Fruit fly (Drosophila melanogaster) whole organism, pupa: ENCODE results near the gene trk.

ENCODE experiments used
- CG10348 ChIP-seq: fragments of 200-800 bp; sonication (Bioruptor generic); IDR thresholded peaks from 2 replicates; pipeline ENCODE4 v1.3.6; 2022; ENCODE audit warnings: missing biosample characterization, missing genetic modification characterization
- CG12605 ChIP-seq: fragments of 200-800 bp; sonication (Bioruptor generic); IDR thresholded peaks from 2 replicates; pipeline ENCODE4 v1.3.6; 2022; ENCODE audit warnings: missing biosample characterization, missing genetic modification characterization
- CG13204 ChIP-seq: fragments of 200-800 bp; sonication (Bioruptor generic); optimal IDR thresholded peaks from 2 replicates; lab custom pipeline; 2018; ENCODE audit warnings: missing biosample characterization, mild to moderate bottlenecking, missing genetic modification characterization, moderate library complexity
- CG14655 ChIP-seq: fragments of 200-800 bp; sonication (Bioruptor generic); optimal IDR thresholded peaks from 3 replicates; lab custom pipeline; 2017; ENCODE audit warnings: mild to moderate bottlenecking, missing biosample characterization, missing genetic modification reagents, missing genetic modification characterization
- CG15710 ChIP-seq: fragments of 200-800 bp; sonication (Bioruptor generic); optimal IDR thresholded peaks from 2 replicates; lab custom pipeline; 2018; ENCODE audit warnings: missing biosample characterization, mild to moderate bottlenecking, missing genetic modification characterization, moderate library complexity
- CG17806 ChIP-seq: fragments of 200-800 bp; sonication (Bioruptor generic); optimal IDR thresholded peaks from 2 replicates; lab custom pipeline; 2018; ENCODE audit warnings: missing biosample characterization, mild to moderate bottlenecking, missing genetic modification characterization, moderate library complexity
- CG32121 ChIP-seq: fragments of 200-800 bp; sonication (Bioruptor generic); IDR thresholded peaks from 2 replicates; pipeline ENCODE4 v1.3.6; 2022; ENCODE audit warnings: missing biosample characterization, missing genetic modification characterization
- CG34367 ChIP-seq: fragments of 200-800 bp; sonication (Bioruptor generic); optimal IDR thresholded peaks from 2 replicates; lab custom pipeline; 2018; ENCODE audit warnings: missing biosample characterization, mild to moderate bottlenecking, missing genetic modification characterization
- CG4496 ChIP-seq: fragments of 200-800 bp; sonication (Bioruptor generic); IDR thresholded peaks from 3 replicates; pipeline ENCODE4 v1.3.6; 2022; ENCODE audit warnings: missing biosample characterization, missing genetic modification characterization
- CG8159 ChIP-seq: fragments of 200-800 bp; sonication (Bioruptor generic); optimal IDR thresholded peaks from 3 replicates; lab custom pipeline; 2018; ENCODE audit warnings: missing biosample characterization, mild to moderate bottlenecking, missing genetic modification characterization, moderate library complexity
- CG8301 ChIP-seq: fragments of 200-800 bp; sonication (Bioruptor generic); optimal IDR thresholded peaks from 2 replicates; lab custom pipeline; 2018; ENCODE audit warnings: missing biosample characterization, mild to moderate bottlenecking, missing genetic modification characterization
- CG9948 ChIP-seq: fragments of 200-800 bp; sonication (Bioruptor generic); optimal IDR thresholded peaks from 2 replicates; lab custom pipeline; 2018; ENCODE audit warnings: missing biosample characterization, mild to moderate bottlenecking, missing genetic modification characterization, moderate library complexity
- D1 ChIP-seq: fragments of 200-800 bp; sonication (Bioruptor generic); optimal IDR thresholded peaks from 2 replicates; lab custom pipeline; 2018; ENCODE audit warnings: missing biosample characterization, mild to moderate bottlenecking, missing genetic modification characterization, moderate library complexity
- EcR ChIP-seq: fragments of 200-800 bp; sonication (Bioruptor generic); optimal IDR thresholded peaks from 3 replicates; lab custom pipeline; 2019; ENCODE audit warnings: missing biosample characterization, missing genetic modification characterization, mild to moderate bottlenecking, moderate library complexity, missing genetic modification reagents
- Ets98B ChIP-seq: fragments of 200-800 bp; sonication (Bioruptor generic); IDR thresholded peaks from 2 replicates; pipeline ENCODE4 v1.3.6; 2022; ENCODE audit warnings: missing biosample characterization, missing genetic modification characterization
- Pif1A ChIP-seq: fragments of 200-800 bp; sonication (Bioruptor generic); optimal IDR thresholded peaks from 3 replicates; lab custom pipeline; 2016; ENCODE audit warnings: missing biosample characterization, missing genetic modification characterization
- Pif1B ChIP-seq: fragments of 200-800 bp; sonication (Bioruptor generic); optimal IDR thresholded peaks from 3 replicates; lab custom pipeline; 2016; ENCODE audit warnings: missing biosample characterization, missing genetic modification characterization
- Snoo ChIP-seq: fragments of 200-800 bp; sonication (Bioruptor generic); optimal IDR thresholded peaks from 3 replicates; lab custom pipeline; 2017; ENCODE audit warnings: missing biosample characterization, mild to moderate bottlenecking, missing genetic modification characterization, inconsistent platforms
- fd96Ca ChIP-seq: fragments of 200-800 bp; sonication (Bioruptor generic); IDR thresholded peaks from 3 replicates; pipeline ENCODE4 v1.3.6; 2022; ENCODE audit warnings: missing biosample characterization, missing genetic modification characterization
- gl ChIP-seq: fragments of 200-800 bp; sonication (Bioruptor generic); optimal IDR thresholded peaks from 2 replicates; lab custom pipeline; 2018; ENCODE audit warnings: missing biosample characterization, mild to moderate bottlenecking, missing genetic modification characterization
- rn ChIP-seq: fragments of 200-800 bp; sonication (Bioruptor generic); IDR thresholded peaks from 2 replicates; pipeline ENCODE4 v1.3.6; 2022; ENCODE audit warnings: missing biosample characterization, missing genetic modification characterization

The trk gene

dm6 chr2L:10305538-10306147 lies 33.5 kb upstream of the trk start:
- TF ChIP-seq fd96Ca = no peak
- no peak for TF ChIP-seq CG9948 (tag; lab: Kevin White, UChicago)
- no peak for TF ChIP-seq CG12605
- TF ChIP-seq Pif1B = no peak
- TF ChIP-seq CG32121 = no peak
- TF ChIP-seq gl (tag; lab: Kevin White, UChicago) = no peak
- no peak for TF ChIP-seq CG13204 (GFP tag; lab: Kevin White, UChicago)
- no peak for TF ChIP-seq Pif1A (GFP tag; lab: Kevin White, UChicago)
- TF ChIP-seq CG8301 (tag; lab: Kevin White, UChicago) = no peak
- TF ChIP-seq CG8159 (tag; lab: Kevin White, UChicago) = no peak
- no peak for TF ChIP-seq rn (GFP tag; lab: Robert Waterston, UW)
- TF ChIP-seq CG17806 (tag; lab: Kevin White, UChicago) = no peak
- TF ChIP-seq CG14655 = no peak
- TF ChIP-seq EcR (GFP tag; lab: Kevin White, UChicago) = no peak
- TF ChIP-seq CG4496 = no peak

- TF ChIP-seq CG9948 (tag; lab: Kevin White, UChicago) (no peak), Pif1A (GFP tag; lab: Kevin White, UChicago) (no peak)
These were observed 31.7 kb upstream of the trk start, which contains the start of gene nmd for dm6 chr2L:10303786-10304185. TSS of gene nmd (minus strand) at chr2L:10303947.

- TF ChIP-seq CG10348 (GFP tag; lab: Robert Waterston, UW) (no peak), CG17806 (tag; lab: Kevin White, UChicago) (no peak), CG34367 (tag; lab: Kevin White, UChicago) (no peak), Pif1B (no peak), Snoo (tag; lab: Kevin White, UChicago) (no peak), CG8159 (tag; lab: Kevin White, UChicago) (no peak), CG4496 (no peak), Ets98B (GFP tag; lab: Robert Waterston, UW) (no peak), gl (tag; lab: Kevin White, UChicago) (no peak), CG13204 (GFP tag; lab: Kevin White, UChicago) (no peak), rn (GFP tag; lab: Robert Waterston, UW) (no peak), CG9948 (tag; lab: Kevin White, UChicago) (no peak), fd96Ca (no peak), CG8301 (tag; lab: Kevin White, UChicago) (no peak), Pif1A (GFP tag; lab: Kevin White, UChicago) (no peak), CG15710 (tag; lab: Kevin White, UChicago) (no peak), CG32121 (no peak), CG12605 (no peak), CG14655 (no peak)
These were observed 29.8 kb upstream of the trk start, which contains the start of gene CG13138 for dm6 chr2L:10301918-10302317. TSS of gene CG13138 (minus strand) at chr2L:10302018.

- TF ChIP-seq Pif1A (GFP tag; lab: Kevin White, UChicago) (no peak), CG32121 (peak; percentile 76; the same call in 1 of the 2 replicates), CG15710 (tag; lab: Kevin White, UChicago) (peak; percentile 50), CG8301 (tag; lab: Kevin White, UChicago) (peak; percentile 68), CG13204 (GFP tag; lab: Kevin White, UChicago) (no peak), rn (GFP tag; lab: Robert Waterston, UW) (no peak), CG9948 (tag; lab: Kevin White, UChicago) (peak; percentile 58), CG17806 (tag; lab: Kevin White, UChicago) (peak; percentile 66), EcR (GFP tag; lab: Kevin White, UChicago) (no peak), D1 (tag; lab: Kevin White, UChicago) (peak; percentile 82), Snoo (tag; lab: Kevin White, UChicago) (peak; percentile 38), CG34367 (tag; lab: Kevin White, UChicago) (peak; percentile 43)
These were observed 27.7 kb upstream of the trk start, which contains the start of gene CYLD for dm6 chr2L:10299810-10300147. TSS of gene CYLD (minus strand) at chr2L:10299847.

- no peak for TF ChIP-seq CG4496
- no peak for TF ChIP-seq EcR (GFP tag; lab: Kevin White, UChicago)
- TF ChIP-seq fd96Ca = no peak
- TF ChIP-seq CG32121 = peak; percentile 43; the same call in 1 of the 2 replicates
- no peak for TF ChIP-seq Snoo (tag; lab: Kevin White, UChicago)
- TF ChIP-seq CG14655 = no peak
- peak; percentile 6 for TF ChIP-seq CG8301 (tag; lab: Kevin White, UChicago)
These were observed 27.1 kb upstream of the trk start for dm6 chr2L:10299077-10299809.

dm6 chr2L:10298306-10298705 lies 26.2 kb upstream of the trk start:
- TF ChIP-seq CG32121 (no peak), CG8301 (tag; lab: Kevin White, UChicago) (no peak), fd96Ca (no peak), CG4496 (no peak), Pif1A (GFP tag; lab: Kevin White, UChicago) (no peak), CG14655 (no peak), CG10348 (GFP tag; lab: Robert Waterston, UW) (no peak), D1 (tag; lab: Kevin White, UChicago) (no peak), Ets98B (GFP tag; lab: Robert Waterston, UW) (no peak), CG12605 (no peak), CG9948 (tag; lab: Kevin White, UChicago) (no peak)
